Worm (Caenorhabditis elegans): Measurements from ENCODE around the gene rnr-2.

DNA sequence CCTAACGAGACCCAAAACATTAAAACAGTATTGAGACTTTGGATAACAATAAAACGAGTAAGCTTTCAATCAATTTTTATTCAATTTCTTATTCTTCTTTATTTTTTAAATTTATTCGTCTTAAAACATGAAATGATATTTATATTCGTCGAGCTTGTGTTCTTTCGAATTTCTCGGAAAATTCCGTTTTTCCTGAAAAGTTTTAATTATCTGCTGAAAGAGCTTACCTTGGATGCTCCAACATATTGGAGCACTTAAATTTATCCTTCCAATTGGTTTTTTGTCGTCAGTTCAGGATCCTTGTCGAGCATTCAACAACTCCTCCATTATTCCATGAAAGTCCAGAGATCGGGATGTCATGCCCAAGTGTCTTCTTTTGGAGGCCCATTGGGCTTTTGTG lies 11.3 kb downstream of the rnr-2 start:
- TF ChIP-seq F33H1.4 (GFP tag; IDR thresholded peaks at IDR 0.05), result no peak
- TF ChIP-seq T26A5.8 (tag; optimal IDR thresholded peaks at IDR 0.05), result no peak
- no peak for TF ChIP-seq tlf-1 (GFP tag; optimal IDR thresholded peaks at IDR 0.05)
